Worm (Caenorhabditis elegans) whole organism, L1 larva: Measurements from ENCODE around the gene mrps-33.
A peak's percentile ranks its signal among the peaks of the same experiment; 100 is the strongest.

Experiments used
- C16A3.4 ChIP-seq: fragments of 150-350 bp; optimal IDR thresholded peaks from 2 replicates; lab custom pipeline; 2014; ENCODE audit warnings: missing biosample characterization, missing genetic modification characterization
- C34B4.2 ChIP-seq: sonication (generic microtip); optimal IDR thresholded peaks from 2 replicates; lab custom pipeline; 2017; ENCODE audit warnings: mild to moderate bottlenecking, missing genetic modification characterization, missing compliant biosample characterization
- F16B12.6 ChIP-seq: fragments of 150-350 bp; optimal IDR thresholded peaks from 2 replicates; lab custom pipeline; 2014; ENCODE audit warnings: missing biosample characterization, missing genetic modification characterization
- Y116A8C.19 ChIP-seq: sonication (generic microtip); optimal IDR thresholded peaks from 2 replicates; lab custom pipeline; 2016; ENCODE audit warnings: missing compliant biosample characterization, missing genetic modification characterization, borderline replicate concordance
- aly-2 ChIP-seq: fragments of 150-350 bp; optimal IDR thresholded peaks from 2 replicates; lab custom pipeline; 2014; ENCODE audit warnings: missing biosample characterization, missing genetic modification characterization
- ceh-63 ChIP-seq: fragments of 200-800 bp; sonication (Bioruptor generic); optimal IDR thresholded peaks from 2 replicates; lab custom pipeline; 2018; ENCODE audit warnings: mild to moderate bottlenecking, missing genetic modification characterization, missing compliant biosample characterization
- ceh-8 ChIP-seq: fragments of 200-800 bp; sonication (Bioruptor generic); optimal IDR thresholded peaks from 2 replicates; lab custom pipeline; 2018; ENCODE audit warnings: mild to moderate bottlenecking, missing genetic modification characterization, moderate library complexity, missing compliant biosample characterization
- ceh-82 ChIP-seq, 3 experiments: fragments of 150-350 bp in 1 of 3; sonication (generic microtip) in 2 of 3; optimal IDR thresholded peaks; 2 replicates each; lab custom pipeline; 2014 to 2017; ENCODE audit warnings: missing biosample characterization in 3 of 3, missing genetic modification characterization in 3 of 3
- ceh-88 ChIP-seq: fragments of 200-800 bp; sonication (Bioruptor generic); IDR thresholded peaks from 2 replicates; pipeline ENCODE4 v1.3.6; 2022; ENCODE audit warnings: missing genetic modification characterization, missing compliant biosample characterization
- ces-1 ChIP-seq: fragments of 150-350 bp; optimal IDR thresholded peaks from 2 replicates; lab custom pipeline; 2014; ENCODE audit warnings: missing biosample characterization, missing genetic modification reagents, missing genetic modification characterization
- dsc-1 ChIP-seq: sonication (generic microtip); optimal IDR thresholded peaks from 2 replicates; lab custom pipeline; 2016; ENCODE audit warnings: mild to moderate bottlenecking, missing genetic modification characterization, missing compliant biosample characterization
- efl-1 ChIP-seq, 4 experiments: fragments of 150-350 bp; optimal IDR thresholded peaks in 3 of 4; peaks in 1 of 4; 1 replicate in 1 of 4; 2 replicates in 3 of 4; lab custom pipeline; 2014; ENCODE audit warnings: missing biosample characterization in 2 of 4, missing genetic modification characterization in 2 of 4, missing genetic modification reagents in 2 of 4
- egl-13 ChIP-seq: sonication (generic microtip); optimal IDR thresholded peaks from 2 replicates; lab custom pipeline; 2016; ENCODE audit warnings: missing genotype, missing genetic modification reagents, missing genetic modification characterization, missing compliant biosample characterization
- egl-27 ChIP-seq, 2 experiments: fragments of 150-350 bp in 1 of 2; sonication (generic microtip); optimal IDR thresholded peaks; 3 replicates each; lab custom pipeline; 2017 to 2018; ENCODE audit warnings: missing biosample characterization in 2 of 2, missing genetic modification characterization in 2 of 2, missing genetic modification reagents in 2 of 2
- elt-2 ChIP-seq: sonication (generic microtip); optimal IDR thresholded peaks from 2 replicates; lab custom pipeline; 2016; ENCODE audit warnings: missing genetic modification characterization, mild to moderate bottlenecking, inconsistent platforms, missing compliant biosample characterization, missing genetic modification reagents
- ets-5 ChIP-seq: fragments of 200-800 bp; sonication (Bioruptor generic); IDR thresholded peaks from 2 replicates; pipeline ENCODE4 v1.3.6; 2022; ENCODE audit warnings: missing genetic modification characterization, missing compliant biosample characterization
- fkh-4 ChIP-seq: sonication (generic microtip); optimal IDR thresholded peaks from 2 replicates; lab custom pipeline; 2016; ENCODE audit warnings: missing compliant biosample characterization, missing genetic modification characterization, borderline replicate concordance
- fkh-8 ChIP-seq: sonication (generic microtip); optimal IDR thresholded peaks from 2 replicates; lab custom pipeline; 2016; ENCODE audit warnings: mild to moderate bottlenecking, missing genetic modification characterization, missing compliant biosample characterization
- fos-1 ChIP-seq: fragments of 150-350 bp; optimal IDR thresholded peaks from 2 replicates; lab custom pipeline; 2014; ENCODE audit warnings: missing biosample characterization, missing genetic modification characterization
- grh-1 ChIP-seq: fragments of 200-800 bp; sonication (Bioruptor generic); IDR thresholded peaks from 2 replicates; pipeline ENCODE4 v1.3.6; 2022; ENCODE audit warnings: missing genetic modification reagents, missing genetic modification characterization, missing compliant biosample characterization
- hlh-17 ChIP-seq: fragments of 200-800 bp; sonication (Bioruptor generic); optimal IDR thresholded peaks from 2 replicates; lab custom pipeline; 2018; ENCODE audit warnings: missing genetic modification characterization, mild to moderate bottlenecking, missing compliant biosample characterization, moderate library complexity, borderline replicate concordance
- hlh-4 ChIP-seq: sonication (generic microtip); optimal IDR thresholded peaks from 2 replicates; lab custom pipeline; 2016; ENCODE audit warnings: mild to moderate bottlenecking, missing genetic modification characterization, missing compliant biosample characterization
- irx-1 ChIP-seq: sonication (generic microtip); optimal IDR thresholded peaks from 2 replicates; lab custom pipeline; 2016; ENCODE audit warnings: missing genetic modification characterization, missing compliant biosample characterization
- isw-1 ChIP-seq: fragments of 200-800 bp; sonication (Bioruptor generic); IDR thresholded peaks from 2 replicates; pipeline ENCODE4 v1.3.6; 2022; ENCODE audit warnings: missing genetic modification characterization, missing compliant biosample characterization
- lin-13 ChIP-seq: fragments of 150-350 bp; optimal IDR thresholded peaks from 2 replicates; lab custom pipeline; 2014; ENCODE audit warnings: missing biosample characterization, missing genetic modification reagents, missing genetic modification characterization
- lin-14 ChIP-seq: fragments of 200-800 bp; sonication (Bioruptor generic); optimal IDR thresholded peaks from 2 replicates; lab custom pipeline; 2018; ENCODE audit warnings: mild to moderate bottlenecking, missing genetic modification characterization, moderate library complexity, missing compliant biosample characterization
- lin-15B ChIP-seq: fragments of 150-350 bp; sonication (generic microtip); optimal IDR thresholded peaks from 3 replicates; lab custom pipeline; 2014; ENCODE audit warnings: missing biosample characterization, missing genetic modification characterization
- lir-3 ChIP-seq: sonication (generic microtip); optimal IDR thresholded peaks from 2 replicates; lab custom pipeline; 2016; ENCODE audit warnings: mild to moderate bottlenecking, missing genetic modification characterization, moderate library complexity, missing compliant biosample characterization; ENCODE audit not compliant: poor library complexity
- lsy-2 ChIP-seq, 2 experiments: fragments of 150-350 bp; optimal IDR thresholded peaks; 2 replicates each; lab custom pipeline; 2014; ENCODE audit warnings: missing biosample characterization in 2 of 2, missing genetic modification characterization in 2 of 2
- mab-9 ChIP-seq: fragments of 200-800 bp; sonication (Bioruptor generic); IDR thresholded peaks from 2 replicates; pipeline ENCODE4 v1.3.6; 2022; ENCODE audit warnings: missing genetic modification reagents, missing genetic modification characterization, missing compliant biosample characterization
- mdl-1 ChIP-seq, 2 experiments: fragments of 150-350 bp; optimal IDR thresholded peaks; 2 replicates each; lab custom pipeline; 2014 to 2017; ENCODE audit warnings: missing biosample characterization in 2 of 2, missing genetic modification characterization in 2 of 2, inconsistent platforms in 1 of 2
- mef-2 ChIP-seq: fragments of 150-350 bp; optimal IDR thresholded peaks from 2 replicates; lab custom pipeline; 2014; ENCODE audit warnings: missing biosample characterization, missing genetic modification characterization
- mep-1 ChIP-seq: fragments of 150-350 bp; optimal IDR thresholded peaks from 2 replicates; lab custom pipeline; 2014; ENCODE audit warnings: missing biosample characterization, missing genetic modification characterization
- nhr-11 ChIP-seq: fragments of 150-350 bp; optimal IDR thresholded peaks from 2 replicates; lab custom pipeline; 2014; ENCODE audit warnings: missing biosample characterization, missing genetic modification characterization
- nhr-28 ChIP-seq: fragments of 150-350 bp; optimal IDR thresholded peaks from 2 replicates; lab custom pipeline; 2014; ENCODE audit warnings: missing biosample characterization, missing genetic modification characterization
- nhr-47 ChIP-seq: sonication (generic microtip); optimal IDR thresholded peaks from 2 replicates; lab custom pipeline; 2016; ENCODE audit warnings: mild to moderate bottlenecking, missing genetic modification characterization, moderate library complexity, missing compliant biosample characterization
- nhr-71 ChIP-seq: sonication (generic microtip); optimal IDR thresholded peaks from 2 replicates; lab custom pipeline; 2016; ENCODE audit warnings: mild to moderate bottlenecking, missing genetic modification characterization, moderate library complexity, missing compliant biosample characterization
- nhr-77 ChIP-seq: fragments of 150-350 bp; optimal IDR thresholded peaks from 2 replicates; lab custom pipeline; 2014; ENCODE audit warnings: missing biosample characterization, missing genetic modification characterization
- nhr-84 ChIP-seq: sonication (generic microtip); optimal IDR thresholded peaks from 2 replicates; lab custom pipeline; 2017; ENCODE audit warnings: missing biosample characterization, missing genetic modification characterization
- nhr-85 ChIP-seq: sonication (generic microtip); peaks from one replicate; lab custom pipeline; 2016; ENCODE audit warnings: missing genetic modification characterization, inconsistent platforms, missing compliant biosample characterization
- pax-3 ChIP-seq: fragments of 200-800 bp; sonication (Bioruptor generic); optimal IDR thresholded peaks from 2 replicates; lab custom pipeline; 2018; ENCODE audit warnings: mild to moderate bottlenecking, missing genetic modification characterization, moderate library complexity, missing compliant biosample characterization
- rnt-1 ChIP-seq: sonication (generic microtip); optimal IDR thresholded peaks from 2 replicates; lab custom pipeline; 2016; ENCODE audit warnings: mild to moderate bottlenecking, missing genetic modification characterization, moderate library complexity, missing compliant biosample characterization
- skn-1 ChIP-seq: fragments of 150-350 bp; optimal IDR thresholded peaks from 2 replicates; lab custom pipeline; 2014; ENCODE audit warnings: missing biosample characterization, missing genetic modification characterization
- snpc-4 ChIP-seq: fragments of 150-350 bp; optimal IDR thresholded peaks from 2 replicates; lab custom pipeline; 2014; ENCODE audit warnings: missing biosample characterization, missing genetic modification characterization
- sptf-1 ChIP-seq: fragments of 150-350 bp; optimal IDR thresholded peaks from 2 replicates; lab custom pipeline; 2014; ENCODE audit warnings: missing biosample characterization, missing genetic modification characterization
- swsn-7 ChIP-seq: sonication (generic microtip); optimal IDR thresholded peaks from 2 replicates; lab custom pipeline; 2016; ENCODE audit warnings: missing genetic modification characterization, missing compliant biosample characterization
- tbx-2 ChIP-seq: sonication (generic microtip); optimal IDR thresholded peaks from 2 replicates; lab custom pipeline; 2016; ENCODE audit warnings: missing genetic modification characterization, missing compliant biosample characterization
- unc-130 ChIP-seq: fragments of 150-350 bp; optimal IDR thresholded peaks from 2 replicates; lab custom pipeline; 2017; ENCODE audit warnings: missing biosample characterization, missing genetic modification characterization, inconsistent platforms
- unc-30 ChIP-seq: sonication (generic microtip); optimal IDR thresholded peaks from 2 replicates; lab custom pipeline; 2017; ENCODE audit warnings: missing biosample characterization, missing genetic modification characterization
- unc-62 ChIP-seq: fragments of 150-350 bp; optimal IDR thresholded peaks from 2 replicates; lab custom pipeline; 2014; ENCODE audit warnings: missing biosample characterization, missing genetic modification reagents, missing genetic modification characterization
- unc-98 ChIP-seq: fragments of 200-800 bp; sonication (Bioruptor generic); IDR thresholded peaks from 2 replicates; pipeline ENCODE4 v1.3.6; 2022; ENCODE audit warnings: missing genetic modification characterization, missing compliant biosample characterization
- vab-15 ChIP-seq: sonication (generic microtip); optimal IDR thresholded peaks from 2 replicates; lab custom pipeline; 2017; ENCODE audit warnings: missing genotype, mild to moderate bottlenecking, missing genetic modification characterization, missing compliant biosample characterization
- ztf-4 ChIP-seq: fragments of 150-350 bp; optimal IDR thresholded peaks from 2 replicates; lab custom pipeline; 2014; ENCODE audit warnings: missing biosample characterization, missing genetic modification characterization

The mrps-33 gene

ce11 chrIV:8782172-8782571 lies 42.3 kb upstream of the mrps-33 start (continued):
- TF ChIP-seq mab-9 (GFP tag; lab: Robert Waterston, UW) (no peak), fos-1 (tag; lab: Kevin White, UChicago) (no peak), grh-1 (GFP tag; lab: Robert Waterston, UW) (no peak), aly-2 (no peak), lir-3 (peak; percentile 30), unc-130 (tag; lab: Kevin White, UChicago) (no peak), nhr-84 (no peak), sptf-1 (tag; lab: Kevin White, UChicago) (no peak), ets-5 (GFP tag; lab: Robert Waterston, UW) (no peak), mep-1 (tag; lab: Kevin White, UChicago) (peak; percentile 80), ceh-82 (tag; optimal IDR thresholded peaks at IDR 0.05; lab: Kevin White, UChicago) (peak; percentile 7 to 70 (median 18)), hlh-17 (GFP tag; lab: Kevin White, UChicago) (no peak), lin-13 (GFP tag; lab: Kevin White, UChicago) (peak; percentile 39), lin-15B (tag; lab: Kevin White, UChicago) (no peak), lsy-2 (tag; optimal IDR thresholded peaks at IDR 0.05; lab: Kevin White, UChicago) (peak; percentile 71 to 83), nhr-77 (tag; lab: Kevin White, UChicago) (peak; percentile 75), rnt-1 (tag; lab: Kevin White, UChicago) (peak; percentile 62), unc-62 (GFP tag; lab: Kevin White, UChicago) (no peak), egl-27 (tag; optimal IDR thresholded peaks at IDR 0.05; lab: Kevin White, UChicago) (peak; percentile 28 to 56), Y116A8C.19 (tag; lab: Kevin White, UChicago) (no peak), hlh-4 (tag; lab: Kevin White, UChicago) (no peak), C16A3.4 (peak; percentile 83), isw-1 (GFP tag; lab: Robert Waterston, UW) (peak; percentile 15; the same call in 1 of the 2 replicates), swsn-7 (tag; lab: Kevin White, UChicago) (peak; percentile 56), nhr-71 (tag; lab: Kevin White, UChicago) (peak; percentile 86), F16B12.6 (tag; lab: Kevin White, UChicago) (no peak), efl-1 (optimal IDR thresholded peaks at IDR 0.05; lab: Kevin White, UChicago) (peak; percentile 68 to 70), efl-1 (GFP tag; optimal IDR thresholded peaks at IDR 0.05 in 1 of 2; lab: Kevin White, UChicago) (peak; percentile 32 to 94), pax-3 (tag; lab: Kevin White, UChicago) (no peak), tbx-2 (tag; lab: Kevin White, UChicago) (peak; percentile 58), skn-1 (tag; lab: Kevin White, UChicago) (peak; percentile 49), C34B4.2 (tag; lab: Kevin White, UChicago) (no peak), egl-13 (tag; lab: Kevin White, UChicago) (no peak), mdl-1 (tag; optimal IDR thresholded peaks at IDR 0.05; lab: Kevin White, UChicago) (peak in 1 of 2 experiments; percentile 85), nhr-28 (tag; lab: Kevin White, UChicago) (no peak), nhr-11 (tag; lab: Kevin White, UChicago) (no peak), snpc-4 (peak; percentile 23), ces-1 (GFP tag; lab: Kevin White, UChicago) (no peak), ztf-4 (tag; lab: Kevin White, UChicago) (peak; percentile 47), unc-98 (GFP tag; lab: Robert Waterston, UW) (no peak), ceh-88 (no peak), ceh-8 (GFP tag; lab: Kevin White, UChicago) (no peak), dsc-1 (tag; lab: Kevin White, UChicago) (peak; percentile 27), nhr-47 (tag; lab: Kevin White, UChicago) (peak; percentile 68), irx-1 (tag; lab: Kevin White, UChicago) (peak; percentile 62), elt-2 (tag; lab: Kevin White, UChicago) (peak; percentile 43), mef-2 (no peak), vab-15 (tag; lab: Kevin White, UChicago) (no peak), nhr-85 (peak; percentile 99), fkh-4 (tag; lab: Kevin White, UChicago) (no peak), fkh-8 (tag; lab: Kevin White, UChicago) (no peak), ceh-63 (no peak), unc-30 (tag; lab: Kevin White, UChicago) (no peak), lin-14 (GFP tag; lab: Kevin White, UChicago) (peak; percentile 97)
